Fruit fly (Drosophila melanogaster) whole organism, embryonic: ENCODE data around the gene CG1532.

Experiments used
- Atf3 ChIP-seq: fragments of 200-800 bp; sonication (Bioruptor generic); optimal IDR thresholded peaks from 3 replicates; lab custom pipeline; 2016; ENCODE audit warnings: missing biosample characterization, missing genetic modification characterization
- Awh ChIP-seq: fragments of 200-800 bp; sonication (Bioruptor generic); IDR thresholded peaks from 2 replicates; pipeline ENCODE4, ENCODE4 v1.3.6; 2022; ENCODE audit warnings: missing biosample characterization, missing genetic modification characterization
- Blimp-1 ChIP-seq: fragments of 200-800 bp; sonication (Bioruptor generic); optimal IDR thresholded peaks from 3 replicates; lab custom pipeline; 2018; ENCODE audit warnings: missing biosample characterization, missing genetic modification characterization, mild to moderate bottlenecking, moderate library complexity, missing genetic modification reagents
- CG10979 ChIP-seq: fragments of 200-800 bp; sonication (Bioruptor generic); optimal IDR thresholded peaks from 2 replicates; lab custom pipeline; 2018; ENCODE audit warnings: missing biosample characterization, mild to moderate bottlenecking, missing genetic modification characterization, moderate library complexity
- CG11085 ChIP-seq: fragments of 200-800 bp; sonication (Bioruptor generic); IDR thresholded peaks from 2 replicates; pipeline ENCODE4 v1.3.6; 2022; ENCODE audit warnings: missing biosample characterization, missing genetic modification characterization
- CG11093 ChIP-seq: fragments of 200-800 bp; sonication (Bioruptor generic); IDR thresholded peaks from 3 replicates; pipeline ENCODE4 v1.3.6; 2022; ENCODE audit warnings: missing biosample characterization, missing genetic modification characterization
- CG11247 ChIP-seq: fragments of 200-800 bp; sonication (Bioruptor generic); IDR thresholded peaks from 2 replicates; pipeline ENCODE4 v1.3.6; 2022; ENCODE audit warnings: missing biosample characterization, missing genetic modification characterization
- CG11398 ChIP-seq: fragments of 200-800 bp; sonication (Bioruptor generic); optimal IDR thresholded peaks from 2 replicates; lab custom pipeline; 2016; ENCODE audit warnings: missing biosample characterization, missing genetic modification characterization
- CG12391 ChIP-seq: fragments of 200-800 bp; sonication (Bioruptor generic); optimal IDR thresholded peaks from 3 replicates; lab custom pipeline; 2018; ENCODE audit warnings: missing biosample characterization, mild to moderate bottlenecking, missing genetic modification characterization, moderate library complexity
- CG14441 ChIP-seq: fragments of 200-800 bp; sonication (Bioruptor generic); IDR thresholded peaks from 2 replicates; pipeline ENCODE4 v1.3.6; 2022; ENCODE audit warnings: missing biosample characterization, missing genetic modification characterization
- CG14860 ChIP-seq: fragments of 200-800 bp; sonication (Bioruptor generic); IDR thresholded peaks from 3 replicates; pipeline ENCODE4 v1.3.6; 2022; ENCODE audit warnings: missing biosample characterization, missing genetic modification characterization; ENCODE audit not compliant: partially characterized antibody
- CG2116 ChIP-seq: fragments of 200-800 bp; sonication (Bioruptor generic); optimal IDR thresholded peaks from 3 replicates; lab custom pipeline; 2018; ENCODE audit warnings: missing biosample characterization, mild to moderate bottlenecking, missing genetic modification characterization
- CG2712 ChIP-seq: fragments of 200-800 bp; optimal IDR thresholded peaks from 3 replicates; lab custom pipeline; 2019; ENCODE audit warnings: missing biosample characterization, mild to moderate bottlenecking, missing genetic modification characterization, moderate library complexity
- CG2875 ChIP-seq: fragments of 200-800 bp; sonication (Bioruptor generic); optimal IDR thresholded peaks from 2 replicates; lab custom pipeline; 2017; ENCODE audit warnings: missing biosample characterization, mild to moderate bottlenecking, missing genetic modification characterization, missing genetic modification reagents
- CG30403 ChIP-seq: fragments of 200-800 bp; sonication (Bioruptor generic); optimal IDR thresholded peaks from 3 replicates; lab custom pipeline; 2016; ENCODE audit warnings: missing biosample characterization, missing genetic modification characterization
- CG30431 ChIP-seq: fragments of 200-800 bp; sonication (Bioruptor generic); optimal IDR thresholded peaks from 2 replicates; lab custom pipeline; 2017; ENCODE audit warnings: missing biosample characterization, missing genetic modification characterization
- CG34224 ChIP-seq: fragments of 200-800 bp; sonication (Bioruptor generic); IDR thresholded peaks from 3 replicates; pipeline ENCODE4 v1.3.6; 2022; ENCODE audit warnings: missing biosample characterization, missing genetic modification characterization; ENCODE audit not compliant: partially characterized antibody
- CG42726 ChIP-seq: fragments of 200-800 bp; sonication (Bioruptor generic); IDR thresholded peaks from 2 replicates; pipeline ENCODE4 v1.3.6; 2022; ENCODE audit warnings: missing biosample characterization, missing genetic modification characterization; ENCODE audit not compliant: partially characterized antibody
- CG43689 ChIP-seq: fragments of 200-800 bp; sonication (Bioruptor generic); IDR thresholded peaks from 2 replicates; pipeline ENCODE4 v1.3.6; 2022; ENCODE audit warnings: missing biosample characterization, missing genetic modification characterization
- CG6254 ChIP-seq: fragments of 200-800 bp; sonication (Bioruptor generic); optimal IDR thresholded peaks from 3 replicates; lab custom pipeline; 2017; ENCODE audit warnings: mild to moderate bottlenecking, missing biosample characterization, missing genetic modification reagents, missing genetic modification characterization
- CG6272 ChIP-seq: fragments of 200-800 bp; sonication (Bioruptor generic); IDR thresholded peaks from 2 replicates; pipeline ENCODE4 v1.3.6; 2022; ENCODE audit warnings: missing biosample characterization, missing genetic modification characterization
- Dip3 ChIP-seq: fragments of 200-800 bp; sonication (Bioruptor generic); optimal IDR thresholded peaks from 3 replicates; lab custom pipeline; 2016; ENCODE audit warnings: missing biosample characterization, missing genetic modification characterization
- Drgx ChIP-seq: fragments of 200-800 bp; sonication (Bioruptor generic); IDR thresholded peaks from 2 replicates; pipeline ENCODE4 v1.3.6; 2022; ENCODE audit warnings: missing biosample characterization, missing genetic modification characterization
- GATAe ChIP-seq: fragments of 200-800 bp; sonication (Bioruptor generic); conservative IDR thresholded peaks from 2 replicates; pipeline ENCODE4 v1.3.6; 2022; ENCODE audit warnings: missing biosample characterization, missing genetic modification characterization
- Hr78 ChIP-seq, 2 experiments: fragments of 200-800 bp in 1 of 2; fragments of >200 bp in 1 of 2; sonication (Bioruptor generic) in 1 of 2; optimal IDR thresholded peaks; 2 replicates each; lab custom pipeline; 2017 to 2019; ENCODE audit warnings: missing biosample characterization in 2 of 2, missing genetic modification characterization in 2 of 2, mild to moderate bottlenecking in 1 of 2, moderate library complexity in 1 of 2
- Jarid2 ChIP-seq: fragments of 200-800 bp; sonication (Bioruptor generic); optimal IDR thresholded peaks from 3 replicates; lab custom pipeline; 2017; ENCODE audit warnings: mild to moderate bottlenecking, missing biosample characterization, missing genetic modification reagents, missing genetic modification characterization
- Max ChIP-seq: fragments of 200-800 bp; sonication (Bioruptor generic); optimal IDR thresholded peaks from 2 replicates; lab custom pipeline; 2016; ENCODE audit warnings: missing biosample characterization, mild to moderate bottlenecking, missing genetic modification characterization
- Med ChIP-seq: fragments of 200-800 bp; sonication (Bioruptor generic); peaks from one replicate; lab custom pipeline; 2016; ENCODE audit warnings: missing biosample characterization, missing genetic modification characterization, mild to moderate bottlenecking, inconsistent platforms, moderate library complexity
- Mrtf ChIP-seq: fragments of 200-800 bp; sonication (Bioruptor generic); IDR thresholded peaks from 3 replicates; pipeline ENCODE4 v1.3.6; 2022; ENCODE audit warnings: missing biosample characterization, missing genetic modification characterization
- NC2β ChIP-seq: fragments of 200-800 bp; sonication (Bioruptor generic); optimal IDR thresholded peaks from 2 replicates; lab custom pipeline; 2016; ENCODE audit warnings: missing biosample characterization, missing genetic modification characterization
- Ptx1 ChIP-seq: fragments of 200-800 bp; sonication (Bioruptor generic); IDR thresholded peaks from 2 replicates; pipeline ENCODE4 v1.3.6; 2022; ENCODE audit warnings: missing biosample characterization, missing genetic modification characterization
- Trl ChIP-seq, 3 experiments: fragments of >200 bp in 2 of 3; fragments of 200-800 bp in 1 of 3; sonication (Bioruptor generic) in 1 of 3; optimal IDR thresholded peaks; 2 replicates in 1 of 3; 3 replicates in 2 of 3; lab custom pipeline; 2016 to 2017; ENCODE audit warnings: missing biosample characterization in 1 of 3, missing genetic modification characterization in 1 of 3
- bcd ChIP-seq: fragments of 200-800 bp; sonication (Bioruptor generic); optimal IDR thresholded peaks from 2 replicates; lab custom pipeline; 2017; ENCODE audit warnings: missing biosample characterization, mild to moderate bottlenecking, missing genetic modification characterization
- bsh ChIP-seq, 2 experiments: fragments of 200-800 bp; sonication (Bioruptor generic); optimal IDR thresholded peaks; 2 replicates each; lab custom pipeline; 2017 to 2018; ENCODE audit warnings: mild to moderate bottlenecking in 2 of 2, missing biosample characterization in 2 of 2, missing genetic modification characterization in 2 of 2, moderate library complexity in 1 of 2
- cg ChIP-seq: fragments of 200-800 bp; sonication (Bioruptor generic); optimal IDR thresholded peaks from 3 replicates; lab custom pipeline; 2019; ENCODE audit warnings: missing biosample characterization, mild to moderate bottlenecking, missing genetic modification characterization, moderate library complexity
- cwo ChIP-seq: fragments of 200-800 bp; sonication (Bioruptor generic); optimal IDR thresholded peaks from 3 replicates; lab custom pipeline; 2017; ENCODE audit warnings: missing biosample characterization, missing genetic modification characterization, mild to moderate bottlenecking, moderate library complexity, missing genetic modification reagents
- ham ChIP-seq: fragments of 200-800 bp; sonication (Bioruptor generic); IDR thresholded peaks from 2 replicates; pipeline ENCODE4 v1.3.6; 2022; ENCODE audit warnings: missing biosample characterization, missing genetic modification characterization
- lilli ChIP-seq: fragments of 200-800 bp; sonication (Bioruptor generic); optimal IDR thresholded peaks from 3 replicates; lab custom pipeline; 2016; ENCODE audit warnings: missing biosample characterization, missing genetic modification characterization
- lmd ChIP-seq: fragments of 200-800 bp; sonication (Bioruptor generic); IDR thresholded peaks from 2 replicates; pipeline ENCODE4 v1.3.6; 2022; ENCODE audit warnings: missing biosample characterization, missing genetic modification characterization
- luna ChIP-seq: fragments of 200-800 bp; sonication (Bioruptor generic); optimal IDR thresholded peaks from 2 replicates; lab custom pipeline; 2016; ENCODE audit warnings: missing biosample characterization, missing genetic modification characterization
- mld ChIP-seq: fragments of 200-800 bp; sonication (Bioruptor generic); IDR thresholded peaks from 3 replicates; pipeline ENCODE4 v1.3.6; 2022; ENCODE audit warnings: missing biosample characterization, missing genetic modification characterization; ENCODE audit not compliant: partially characterized antibody
- pan ChIP-seq, 4 experiments: fragments of >200 bp in 3 of 4; fragments of 200-800 bp in 1 of 4; sonication (Bioruptor generic) in 1 of 4; optimal IDR thresholded peaks in 3 of 4; IDR thresholded peaks in 1 of 4; 2 replicates each; pipeline versions ENCODE4 v1.3.6 to Lab custom; 2017 to 2022; ENCODE audit warnings: missing biosample characterization in 2 of 4, missing genetic modification characterization in 2 of 4, mixed read lengths in 1 of 4
- phol ChIP-seq: fragments of 200-800 bp; sonication (Bioruptor generic); optimal IDR thresholded peaks from 3 replicates; lab custom pipeline; 2018; ENCODE audit warnings: missing biosample characterization, mild to moderate bottlenecking, missing genetic modification characterization, moderate library complexity
- shn ChIP-seq: fragments of 200-800 bp; sonication (Bioruptor generic); optimal IDR thresholded peaks from 3 replicates; lab custom pipeline; 2016; ENCODE audit warnings: missing biosample characterization, missing genetic modification characterization
- slbo ChIP-seq: fragments of 200-800 bp; sonication (Bioruptor generic); IDR thresholded peaks from 2 replicates; pipeline ENCODE4 v1.3.6; 2022; ENCODE audit warnings: missing biosample characterization, missing genetic modification characterization
- wek ChIP-seq: fragments of 200-800 bp; sonication (Bioruptor generic); optimal IDR thresholded peaks from 3 replicates; lab custom pipeline; 2018; ENCODE audit warnings: missing biosample characterization, mild to moderate bottlenecking, missing genetic modification characterization, moderate library complexity

The CG1532 gene

dm6 chrX:21074329-21074708 is 46.2 kb upstream of the CG1532 start (continued):
- peak; percentile 4 for TF ChIP-seq CG30403 (GFP tag; lab: Kevin White, UChicago)
- TF ChIP-seq Ptx1 (GFP tag; lab: Robert Waterston, UW), result peak; percentile 19; the same call in 1 of the 2 replicates
- TF ChIP-seq CG2712 (tag; lab: Kevin White, UChicago), result peak; percentile 6
- no peak for TF ChIP-seq Hr78 (GFP tag; optimal IDR thresholded peaks at IDR 0.05; lab: Kevin White, UChicago)
- peak; percentile 83 for TF ChIP-seq Med (GFP tag; lab: Kevin White, UChicago)
- TF ChIP-seq CG10979, result no peak
- TF ChIP-seq lmd, result 0 out of 2 replicates have a peak, but pooled peaks have one; percentile 30
- TF ChIP-seq slbo, result peak; percentile 21
- peak; percentile 26 for TF ChIP-seq Dip3 (GFP tag; lab: Kevin White, UChicago)
- TF ChIP-seq CG11398 (GFP tag; lab: Kevin White, UChicago), result no peak

- TF ChIP-seq Drgx (peak; percentile 12; the same call in 1 of the 2 replicates), bsh (GFP tag; optimal IDR thresholded peaks at IDR 0.05; lab: Kevin White, UChicago) (peak in 1 of 2 experiments; percentile 2), CG11247 (GFP tag; lab: Robert Waterston, UW) (no peak), cg (no peak)
Observed at dm6 chrX:21073641-21074328, 45.6 kb upstream of the CG1532 start.

- peak; percentile 29 for TF ChIP-seq phol
- no peak for TF ChIP-seq GATAe (GFP tag; lab: Robert Waterston, UW)
- no peak for TF ChIP-seq CG42726 (GFP tag; lab: Robert Waterston, UW)
- TF ChIP-seq CG14441 (GFP tag; lab: Robert Waterston, UW), result no peak
- TF ChIP-seq CG14860 (GFP tag; lab: Robert Waterston, UW), result no peak
- no peak for TF ChIP-seq wek (GFP tag; lab: Kevin White, UChicago)
- TF ChIP-seq CG30431 (GFP tag; lab: Kevin White, UChicago), result no peak
- no peak for TF ChIP-seq CG6254 (GFP tag; lab: Kevin White, UChicago)
- no peak for TF ChIP-seq ham (GFP tag; lab: Robert Waterston, UW)
- TF ChIP-seq CG2116, result no peak
- TF ChIP-seq luna (GFP tag; lab: Kevin White, UChicago), result no peak
- TF ChIP-seq bcd (GFP tag; lab: Kevin White, UChicago), result no peak
- no peak for TF ChIP-seq Max (GFP tag; lab: Kevin White, UChicago)
- TF ChIP-seq cwo (GFP tag; lab: Kevin White, UChicago), result no peak
- no peak for TF ChIP-seq mld (GFP tag; lab: Robert Waterston, UW)
- TF ChIP-seq pan (optimal IDR thresholded peaks at IDR 0.05; lab: Kevin White, UChicago), result no peak
- no peak for TF ChIP-seq pan (GFP tag; optimal IDR thresholded peaks at IDR 0.05 in 1 of 2, IDR thresholded peaks at IDR 0.05 in 1 of 2)
- no peak for TF ChIP-seq Trl (optimal IDR thresholded peaks at IDR 0.05; lab: Kevin White, UChicago)
- TF ChIP-seq Trl (GFP tag; optimal IDR thresholded peaks at IDR 0.05; lab: Kevin White, UChicago), result no peak
- no peak for TF ChIP-seq Jarid2 (GFP tag; lab: Kevin White, UChicago)
- no peak for TF ChIP-seq CG2875 (GFP tag; lab: Kevin White, UChicago)
- TF ChIP-seq Awh (GFP tag; lab: Robert Waterston, UW), result no peak
- no peak for TF ChIP-seq CG11085 (GFP tag; lab: Robert Waterston, UW)
- no peak for TF ChIP-seq lilli (GFP tag; lab: Kevin White, UChicago)
- TF ChIP-seq CG11093 (GFP tag; lab: Robert Waterston, UW), result no peak
- TF ChIP-seq NC2β (GFP tag; lab: Kevin White, UChicago), result no peak
- no peak for TF ChIP-seq CG6272 (GFP tag; lab: Robert Waterston, UW)
- peak; percentile 9 for TF ChIP-seq Blimp-1 (GFP tag; lab: Kevin White, UChicago)
- no peak for TF ChIP-seq CG43689 (GFP tag; lab: Robert Waterston, UW)
- TF ChIP-seq CG34224 (GFP tag; lab: Robert Waterston, UW), result no peak
- no peak for TF ChIP-seq Atf3 (GFP tag; lab: Kevin White, UChicago)
- TF ChIP-seq shn (GFP tag; lab: Kevin White, UChicago), result no peak
- TF ChIP-seq CG12391, result no peak
- no peak for TF ChIP-seq Mrtf (GFP tag; lab: Robert Waterston, UW)
Observed at dm6 chrX:21072953-21073352, 44.8 kb upstream of the CG1532 start.
